Worm (Caenorhabditis elegans) whole organism, midembryonic: ENCODE data around the gene T21E8.7.

Experiments
- T22C8.4 ChIP-seq: fragments of 200-800 bp; sonication (Bioruptor generic); IDR thresholded peaks from 2 replicates; pipeline ENCODE4 v1.3.6; 2022; ENCODE audit warnings: missing genetic modification characterization, missing compliant biosample characterization
- cog-1 ChIP-seq: sonication (generic microtip); optimal IDR thresholded peaks from 2 replicates; lab custom pipeline; 2016; ENCODE audit warnings: missing genetic modification characterization, missing compliant biosample characterization
- flt-1 ChIP-seq: fragments of 200-800 bp; sonication (Bioruptor generic); IDR thresholded peaks from 2 replicates; pipeline ENCODE4 v1.3.6; 2022; ENCODE audit warnings: missing genetic modification characterization, missing compliant biosample characterization
- klf-2 ChIP-seq: fragments of 200-800 bp; sonication (Bioruptor generic); conservative IDR thresholded peaks from 2 replicates; pipeline ENCODE4 v1.3.6; 2022; ENCODE audit warnings: missing genetic modification reagents, missing genetic modification characterization, missing compliant biosample characterization
- med-1 ChIP-seq: sonication (generic microtip); optimal IDR thresholded peaks from 2 replicates; lab custom pipeline; 2017; ENCODE audit warnings: missing genetic modification characterization, mild to moderate bottlenecking, missing compliant biosample characterization, antibody characterized with exemption, missing genetic modification reagents; ENCODE audit not compliant: insufficient read depth
- ref-1 ChIP-seq: fragments of 200-800 bp; sonication (Bioruptor generic); conservative IDR thresholded peaks from 2 replicates; pipeline ENCODE4 v1.3.6; 2022; ENCODE audit warnings: missing genetic modification reagents, missing genetic modification characterization, missing compliant biosample characterization
- tab-1 ChIP-seq: fragments of 200-800 bp; sonication (Bioruptor generic); IDR thresholded peaks from 2 replicates; pipeline ENCODE4 v1.3.6; 2022; ENCODE audit warnings: missing genetic modification characterization, missing compliant biosample characterization
- ztf-23 ChIP-seq: fragments of 200-800 bp; sonication (Bioruptor generic); IDR thresholded peaks from 2 replicates; pipeline ENCODE4 v1.3.6; 2022; ENCODE audit warnings: missing genetic modification reagents, missing genetic modification characterization, missing compliant biosample characterization
- ztf-29 ChIP-seq: fragments of 200-800 bp; sonication (Bioruptor generic); IDR thresholded peaks from 2 replicates; pipeline ENCODE4 v1.3.6; 2022; ENCODE audit warnings: missing genetic modification reagents, missing genetic modification characterization, missing compliant biosample characterization

T21E8.7 gene

ce11 chrX:10924031-10924430 lies 40.7 kb downstream of the T21E8.7 start:
- no peak for TF ChIP-seq flt-1 (GFP tag; lab: Robert Waterston, UW)
- no peak for TF ChIP-seq ref-1
- TF ChIP-seq cog-1, result no peak
- no peak for TF ChIP-seq med-1
- no peak for TF ChIP-seq tab-1 (GFP tag; lab: Robert Waterston, UW)
- no peak for TF ChIP-seq T22C8.4 (GFP tag; lab: Robert Waterston, UW)

DNA sequence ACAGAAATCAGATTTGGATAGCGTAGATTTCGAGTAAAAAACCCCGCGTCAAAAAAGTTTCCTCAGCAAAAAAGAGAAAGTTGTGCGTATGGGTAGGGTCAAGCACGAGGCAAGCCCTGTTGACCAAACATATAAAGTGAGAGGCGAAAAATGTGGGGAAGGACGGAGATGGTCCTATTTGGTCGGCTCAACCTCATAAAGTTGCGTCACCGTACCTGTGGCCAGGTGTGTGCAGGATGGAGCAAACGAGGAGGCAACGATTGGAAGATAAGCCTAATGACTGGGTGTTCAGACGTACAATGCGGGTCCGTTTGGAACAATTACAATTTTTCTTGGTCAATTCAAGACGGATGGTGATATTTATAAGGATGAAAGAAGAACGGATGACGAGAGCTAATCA lies 43.8 kb downstream of the T21E8.7 start:
- TF ChIP-seq T22C8.4 (GFP tag; lab: Robert Waterston, UW) (no peak), ztf-23 (no peak), tab-1 (GFP tag; lab: Robert Waterston, UW) (no peak), ref-1 (no peak), klf-2 (no peak), med-1 (no peak), flt-1 (GFP tag; lab: Robert Waterston, UW) (no peak), cog-1 (no peak), ztf-29 (GFP tag; lab: Robert Waterston, UW) (no peak)

DNA sequence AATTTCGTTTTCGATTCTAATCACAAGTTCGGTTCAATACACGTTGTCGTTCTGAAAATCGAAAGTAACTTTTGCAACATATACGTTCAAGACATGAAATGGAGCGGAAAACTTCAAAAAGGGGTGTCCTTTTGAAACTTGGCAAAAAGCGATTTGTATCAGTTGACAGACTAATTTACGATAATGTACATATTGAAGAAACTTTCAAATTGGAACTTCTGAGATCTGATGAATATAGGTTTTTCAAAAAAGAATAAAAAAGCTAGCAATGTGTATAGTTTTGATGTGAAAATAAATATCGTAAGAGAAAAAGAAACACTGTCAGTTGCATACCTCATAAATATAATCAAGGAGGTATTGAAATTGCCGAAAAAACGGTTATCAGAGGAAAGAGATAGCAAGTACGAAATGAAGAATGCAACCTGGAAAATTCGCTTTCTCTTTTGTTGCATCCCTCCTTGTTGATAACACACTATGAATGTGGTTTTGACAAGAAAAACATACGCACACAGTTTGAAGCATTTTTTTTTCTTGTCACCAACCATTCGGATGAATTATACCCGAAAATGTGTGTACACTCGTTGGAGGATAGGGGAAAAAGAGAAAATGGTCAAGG lies 45.8 kb downstream of the T21E8.7 start, which contains the start of gene dgn-1:
Gene dgn-1, minus strand, starts transcription at position 51 of the 616 bp plus-strand sequence.
- TF ChIP-seq med-1 (no peak), flt-1 (GFP tag; lab: Robert Waterston, UW) (no peak), T22C8.4 (GFP tag; lab: Robert Waterston, UW) (no peak), ztf-29 (GFP tag; lab: Robert Waterston, UW) (no peak), klf-2 (no peak), ref-1 (no peak), cog-1 (no peak), tab-1 (GFP tag; lab: Robert Waterston, UW) (no peak), ztf-23 (no peak)

- TF ChIP-seq ztf-29 (GFP tag; lab: Robert Waterston, UW), result no peak
- no peak for TF ChIP-seq T22C8.4 (GFP tag; lab: Robert Waterston, UW)
- no peak for TF ChIP-seq tab-1 (GFP tag; lab: Robert Waterston, UW)
- TF ChIP-seq ztf-23, result no peak
Observed at ce11 chrX:10932087-10932486, 48.8 kb downstream of the T21E8.7 start.

DNA sequence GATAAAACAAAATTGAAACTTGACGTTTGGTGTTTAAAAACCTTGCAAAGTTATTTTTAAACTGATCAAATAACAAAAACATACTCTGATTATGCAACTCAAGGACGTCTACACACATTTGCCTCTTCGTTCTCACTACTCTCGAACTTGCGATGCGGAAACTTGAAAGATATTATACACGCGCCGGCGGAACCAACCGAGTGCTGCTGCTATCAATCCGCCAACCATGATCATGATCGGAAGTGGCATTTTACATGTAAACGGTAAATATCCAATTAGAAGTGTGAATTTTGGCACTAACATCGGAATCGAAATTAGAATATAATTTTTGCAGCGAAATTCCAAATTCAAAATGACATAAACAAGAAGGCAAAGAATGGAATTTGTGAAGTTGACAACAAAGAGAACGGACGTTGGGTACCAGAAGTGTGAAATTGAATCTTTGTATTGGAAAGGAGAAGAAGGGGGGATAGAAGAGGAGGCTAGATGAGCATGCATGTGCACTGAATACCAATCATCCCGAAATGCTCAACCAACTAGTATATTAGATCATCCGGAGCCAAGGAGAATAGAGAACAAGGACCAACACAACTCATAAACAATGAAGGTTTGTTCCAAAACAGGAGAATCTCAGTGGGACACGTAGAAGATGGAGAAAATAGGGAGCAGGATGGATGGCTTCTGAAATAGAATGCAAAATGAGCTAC lies 50.2 kb downstream of the T21E8.7 start:
- TF ChIP-seq klf-2 (no peak), cog-1 (no peak), tab-1 (GFP tag; lab: Robert Waterston, UW) (no peak), ztf-23 (no peak), flt-1 (GFP tag; lab: Robert Waterston, UW) (no peak), med-1 (no peak), ztf-29 (GFP tag; lab: Robert Waterston, UW) (no peak), T22C8.4 (GFP tag; lab: Robert Waterston, UW) (no peak), ref-1 (no peak)
